Fruit fly (Drosophila melanogaster) Kc167 (cell line): Measurements from ENCODE around the gene fabp.

ENCODE experiments used
- Myc ChIP-seq: fragments of >200 bp; optimal IDR thresholded peaks from 2 replicates; lab custom pipeline; 2017; ENCODE audit warnings: missing external identifiers
- Sin3A ChIP-seq: fragments of >200 bp; optimal IDR thresholded peaks from 2 replicates; lab custom pipeline; 2018; ENCODE audit warnings: missing external identifiers
- h ChIP-seq: fragments of >200 bp; optimal IDR thresholded peaks from 3 replicates; lab custom pipeline; 2018; ENCODE audit warnings: missing external identifiers
- insv ChIP-seq: fragments of >200 bp; optimal IDR thresholded peaks from 3 replicates; lab custom pipeline; 2018; ENCODE audit warnings: missing external identifiers
- ttk ChIP-seq: sonication (Bioruptor generic); optimal IDR thresholded peaks from 2 replicates; lab custom pipeline; 2017; ENCODE audit warnings: missing external identifiers

- TF ChIP-seq h (no peak), Myc (lab: Kevin White, UChicago) (no peak), ttk (lab: Kevin White, UChicago) (no peak), Sin3A (no peak), insv (lab: Kevin White, UChicago) (no peak)
These were observed 38.0 kb upstream of the fabp start for dm6 chr3R:11604654-11605436.
